Worm (Caenorhabditis elegans) whole organism, L1 larva: Measurements from ENCODE around the gene srx-125.

Experiments
- C04F5.9 ChIP-seq: sonication (generic microtip); optimal IDR thresholded peaks from 2 replicates; lab custom pipeline; 2016; ENCODE audit warnings: missing genetic modification characterization, missing compliant biosample characterization
- C34B4.2 ChIP-seq: sonication (generic microtip); optimal IDR thresholded peaks from 2 replicates; lab custom pipeline; 2017; ENCODE audit warnings: mild to moderate bottlenecking, missing genetic modification characterization, missing compliant biosample characterization
- F16B12.6 ChIP-seq: fragments of 150-350 bp; optimal IDR thresholded peaks from 2 replicates; lab custom pipeline; 2014; ENCODE audit warnings: missing biosample characterization, missing genetic modification characterization
- Y116A8C.19 ChIP-seq: sonication (generic microtip); optimal IDR thresholded peaks from 2 replicates; lab custom pipeline; 2016; ENCODE audit warnings: missing compliant biosample characterization, missing genetic modification characterization, borderline replicate concordance
- aly-2 ChIP-seq: fragments of 150-350 bp; optimal IDR thresholded peaks from 2 replicates; lab custom pipeline; 2014; ENCODE audit warnings: missing biosample characterization, missing genetic modification characterization
- ama-1 ChIP-seq: fragments of 150-350 bp; optimal IDR thresholded peaks from 2 replicates; lab custom pipeline; 2014
- blmp-1 ChIP-seq: fragments of 150-350 bp; optimal IDR thresholded peaks from 2 replicates; lab custom pipeline; 2014; ENCODE audit warnings: missing biosample characterization, missing genetic modification characterization
- ceh-8 ChIP-seq: fragments of 200-800 bp; sonication (Bioruptor generic); optimal IDR thresholded peaks from 2 replicates; lab custom pipeline; 2018; ENCODE audit warnings: mild to moderate bottlenecking, missing genetic modification characterization, moderate library complexity, missing compliant biosample characterization
- ceh-82 ChIP-seq, 3 experiments: fragments of 150-350 bp in 1 of 3; sonication (generic microtip) in 2 of 3; optimal IDR thresholded peaks; 2 replicates each; lab custom pipeline; 2014 to 2017; ENCODE audit warnings: missing biosample characterization in 3 of 3, missing genetic modification characterization in 3 of 3
- ceh-88 ChIP-seq: fragments of 200-800 bp; sonication (Bioruptor generic); IDR thresholded peaks from 2 replicates; pipeline ENCODE4 v1.3.6; 2022; ENCODE audit warnings: missing genetic modification characterization, missing compliant biosample characterization
- efl-3 ChIP-seq: fragments of 200-800 bp; sonication (Bioruptor generic); optimal IDR thresholded peaks from 2 replicates; lab custom pipeline; 2018; ENCODE audit warnings: mild to moderate bottlenecking, missing genetic modification characterization, missing compliant biosample characterization
- egl-13 ChIP-seq: sonication (generic microtip); optimal IDR thresholded peaks from 2 replicates; lab custom pipeline; 2016; ENCODE audit warnings: missing genotype, missing genetic modification reagents, missing genetic modification characterization, missing compliant biosample characterization
- egl-27 ChIP-seq, 2 experiments: fragments of 150-350 bp in 1 of 2; sonication (generic microtip); optimal IDR thresholded peaks; 3 replicates each; lab custom pipeline; 2017 to 2018; ENCODE audit warnings: missing biosample characterization in 2 of 2, missing genetic modification characterization in 2 of 2, missing genetic modification reagents in 2 of 2
- elt-2 ChIP-seq: sonication (generic microtip); optimal IDR thresholded peaks from 2 replicates; lab custom pipeline; 2016; ENCODE audit warnings: missing genetic modification characterization, mild to moderate bottlenecking, inconsistent platforms, missing compliant biosample characterization, missing genetic modification reagents
- ets-5 ChIP-seq: fragments of 200-800 bp; sonication (Bioruptor generic); IDR thresholded peaks from 2 replicates; pipeline ENCODE4 v1.3.6; 2022; ENCODE audit warnings: missing genetic modification characterization, missing compliant biosample characterization
- fkh-10 ChIP-seq: sonication (generic microtip); optimal IDR thresholded peaks from 2 replicates; lab custom pipeline; 2017; ENCODE audit warnings: missing biosample characterization, missing genetic modification reagents, missing genetic modification characterization
- fkh-4 ChIP-seq: sonication (generic microtip); optimal IDR thresholded peaks from 2 replicates; lab custom pipeline; 2016; ENCODE audit warnings: missing compliant biosample characterization, missing genetic modification characterization, borderline replicate concordance
- fos-1 ChIP-seq: fragments of 150-350 bp; optimal IDR thresholded peaks from 2 replicates; lab custom pipeline; 2014; ENCODE audit warnings: missing biosample characterization, missing genetic modification characterization
- grh-1 ChIP-seq: fragments of 200-800 bp; sonication (Bioruptor generic); IDR thresholded peaks from 2 replicates; pipeline ENCODE4 v1.3.6; 2022; ENCODE audit warnings: missing genetic modification reagents, missing genetic modification characterization, missing compliant biosample characterization
- hlh-4 ChIP-seq: sonication (generic microtip); optimal IDR thresholded peaks from 2 replicates; lab custom pipeline; 2016; ENCODE audit warnings: mild to moderate bottlenecking, missing genetic modification characterization, missing compliant biosample characterization
- hpl-2 ChIP-seq: fragments of 150-350 bp; optimal IDR thresholded peaks from 2 replicates; lab custom pipeline; 2014; ENCODE audit warnings: missing biosample characterization, missing genetic modification reagents, missing genetic modification characterization
- irx-1 ChIP-seq: sonication (generic microtip); optimal IDR thresholded peaks from 2 replicates; lab custom pipeline; 2016; ENCODE audit warnings: missing genetic modification characterization, missing compliant biosample characterization
- lin-13 ChIP-seq: fragments of 150-350 bp; optimal IDR thresholded peaks from 2 replicates; lab custom pipeline; 2014; ENCODE audit warnings: missing biosample characterization, missing genetic modification reagents, missing genetic modification characterization
- lin-14 ChIP-seq: fragments of 200-800 bp; sonication (Bioruptor generic); optimal IDR thresholded peaks from 2 replicates; lab custom pipeline; 2018; ENCODE audit warnings: mild to moderate bottlenecking, missing genetic modification characterization, moderate library complexity, missing compliant biosample characterization
- lin-15B ChIP-seq: fragments of 150-350 bp; sonication (generic microtip); optimal IDR thresholded peaks from 3 replicates; lab custom pipeline; 2014; ENCODE audit warnings: missing biosample characterization, missing genetic modification characterization
- lir-3 ChIP-seq: sonication (generic microtip); optimal IDR thresholded peaks from 2 replicates; lab custom pipeline; 2016; ENCODE audit warnings: mild to moderate bottlenecking, missing genetic modification characterization, moderate library complexity, missing compliant biosample characterization; ENCODE audit not compliant: poor library complexity
- lsy-2 ChIP-seq, 2 experiments: fragments of 150-350 bp; optimal IDR thresholded peaks; 2 replicates each; lab custom pipeline; 2014; ENCODE audit warnings: missing biosample characterization in 2 of 2, missing genetic modification characterization in 2 of 2
- mdl-1 ChIP-seq, 2 experiments: fragments of 150-350 bp; optimal IDR thresholded peaks; 2 replicates each; lab custom pipeline; 2014 to 2017; ENCODE audit warnings: missing biosample characterization in 2 of 2, missing genetic modification characterization in 2 of 2, inconsistent platforms in 1 of 2
- mep-1 ChIP-seq: fragments of 150-350 bp; optimal IDR thresholded peaks from 2 replicates; lab custom pipeline; 2014; ENCODE audit warnings: missing biosample characterization, missing genetic modification characterization
- nhr-11 ChIP-seq: fragments of 150-350 bp; optimal IDR thresholded peaks from 2 replicates; lab custom pipeline; 2014; ENCODE audit warnings: missing biosample characterization, missing genetic modification characterization
- nhr-12 ChIP-seq: sonication (generic microtip); optimal IDR thresholded peaks from 2 replicates; lab custom pipeline; 2017; ENCODE audit warnings: missing biosample characterization, missing genetic modification characterization
- nhr-19 ChIP-seq: fragments of 200-800 bp; sonication (Bioruptor generic); conservative IDR thresholded peaks from 2 replicates; pipeline ENCODE4 v1.3.6; 2022; ENCODE audit warnings: missing genetic modification characterization, missing compliant biosample characterization
- nhr-20 ChIP-seq: sonication (generic microtip); optimal IDR thresholded peaks from 2 replicates; lab custom pipeline; 2016; ENCODE audit warnings: mild to moderate bottlenecking, missing genetic modification characterization, missing compliant biosample characterization
- nhr-237 ChIP-seq: fragments of 150-350 bp; optimal IDR thresholded peaks from 2 replicates; lab custom pipeline; 2014; ENCODE audit warnings: missing biosample characterization, missing genetic modification characterization
- nhr-28 ChIP-seq: fragments of 150-350 bp; optimal IDR thresholded peaks from 2 replicates; lab custom pipeline; 2014; ENCODE audit warnings: missing biosample characterization, missing genetic modification characterization
- nhr-76 ChIP-seq: sonication (generic microtip); optimal IDR thresholded peaks from 2 replicates; lab custom pipeline; 2017; ENCODE audit warnings: missing biosample characterization, missing genetic modification characterization
- nhr-77 ChIP-seq: fragments of 150-350 bp; optimal IDR thresholded peaks from 2 replicates; lab custom pipeline; 2014; ENCODE audit warnings: missing biosample characterization, missing genetic modification characterization
- nhr-84 ChIP-seq: sonication (generic microtip); optimal IDR thresholded peaks from 2 replicates; lab custom pipeline; 2017; ENCODE audit warnings: missing biosample characterization, missing genetic modification characterization
- nhr-85 ChIP-seq: sonication (generic microtip); peaks from one replicate; lab custom pipeline; 2016; ENCODE audit warnings: missing genetic modification characterization, inconsistent platforms, missing compliant biosample characterization
- pag-3 ChIP-seq: sonication (generic microtip); optimal IDR thresholded peaks from 2 replicates; lab custom pipeline; 2017; ENCODE audit warnings: missing genetic modification characterization, mild to moderate bottlenecking, missing compliant biosample characterization, antibody characterized with exemption, borderline replicate concordance; ENCODE audit not compliant: insufficient read depth
- pqm-1 ChIP-seq: sonication (generic microtip); optimal IDR thresholded peaks from 3 replicates; lab custom pipeline; 2017; ENCODE audit warnings: missing biosample characterization, missing genetic modification characterization
- rnt-1 ChIP-seq: sonication (generic microtip); optimal IDR thresholded peaks from 2 replicates; lab custom pipeline; 2016; ENCODE audit warnings: mild to moderate bottlenecking, missing genetic modification characterization, moderate library complexity, missing compliant biosample characterization
- skn-1 ChIP-seq: fragments of 150-350 bp; optimal IDR thresholded peaks from 2 replicates; lab custom pipeline; 2014; ENCODE audit warnings: missing biosample characterization, missing genetic modification characterization
- snu-23 ChIP-seq: sonication (generic microtip); optimal IDR thresholded peaks from 2 replicates; lab custom pipeline; 2016; ENCODE audit warnings: missing genetic modification characterization, missing compliant biosample characterization
- sox-4 ChIP-seq: sonication (generic microtip); optimal IDR thresholded peaks from 2 replicates; lab custom pipeline; 2016; ENCODE audit warnings: missing genetic modification characterization, missing compliant biosample characterization
- swsn-7 ChIP-seq: sonication (generic microtip); optimal IDR thresholded peaks from 2 replicates; lab custom pipeline; 2016; ENCODE audit warnings: missing genetic modification characterization, missing compliant biosample characterization
- tbx-2 ChIP-seq: sonication (generic microtip); optimal IDR thresholded peaks from 2 replicates; lab custom pipeline; 2016; ENCODE audit warnings: missing genetic modification characterization, missing compliant biosample characterization
- tlp-1 ChIP-seq: fragments of 150-350 bp; optimal IDR thresholded peaks from 2 replicates; lab custom pipeline; 2014; ENCODE audit warnings: missing biosample characterization, missing genetic modification characterization
- unc-130 ChIP-seq: fragments of 150-350 bp; optimal IDR thresholded peaks from 2 replicates; lab custom pipeline; 2017; ENCODE audit warnings: missing biosample characterization, missing genetic modification characterization, inconsistent platforms
- unc-30 ChIP-seq: sonication (generic microtip); optimal IDR thresholded peaks from 2 replicates; lab custom pipeline; 2017; ENCODE audit warnings: missing biosample characterization, missing genetic modification characterization
- unc-62 ChIP-seq: fragments of 150-350 bp; optimal IDR thresholded peaks from 2 replicates; lab custom pipeline; 2014; ENCODE audit warnings: missing biosample characterization, missing genetic modification reagents, missing genetic modification characterization
- unc-86 ChIP-seq: sonication (generic microtip); optimal IDR thresholded peaks from 2 replicates; lab custom pipeline; 2016; ENCODE audit warnings: missing genetic modification characterization, missing compliant biosample characterization
- xbp-1 ChIP-seq: sonication (generic microtip); optimal IDR thresholded peaks from 2 replicates; lab custom pipeline; 2016; ENCODE audit warnings: missing genetic modification characterization, missing compliant biosample characterization
- zip-4 ChIP-seq: fragments of 200-800 bp; sonication (Bioruptor generic); optimal IDR thresholded peaks from 2 replicates; lab custom pipeline; 2018; ENCODE audit warnings: mild to moderate bottlenecking, missing genetic modification characterization, moderate library complexity, missing compliant biosample characterization

The srx-125 gene

ce11 chrV:13380178-13380577 lies 13.1 kb downstream of the srx-125 start, which contains the start of gene ifbp-1:
Gene ifbp-1 (minus strand): TSS chrV:13380262.
- TF ChIP-seq nhr-28 (tag; lab: Kevin White, UChicago) (no peak), hlh-4 (tag; lab: Kevin White, UChicago) (no peak), swsn-7 (tag; lab: Kevin White, UChicago) (peak; percentile 38), rnt-1 (peak; percentile 36), nhr-84 (no peak), nhr-20 (tag; lab: Kevin White, UChicago) (peak; percentile 89), nhr-237 (tag; lab: Kevin White, UChicago) (no peak), F16B12.6 (tag; lab: Kevin White, UChicago) (no peak), fkh-4 (tag; lab: Kevin White, UChicago) (no peak), pqm-1 (no peak), blmp-1 (tag; lab: Kevin White, UChicago) (peak; percentile 86), zip-4 (GFP tag; lab: Kevin White, UChicago) (peak; percentile 31), mep-1 (tag; lab: Kevin White, UChicago) (peak; percentile 69), efl-3 (GFP tag; lab: Kevin White, UChicago) (peak; percentile 26), nhr-12 (tag; lab: Kevin White, UChicago) (no peak), nhr-85 (tag; lab: Kevin White, UChicago) (peak; percentile 100), nhr-77 (tag; lab: Kevin White, UChicago) (no peak), grh-1 (GFP tag; lab: Robert Waterston, UW) (peak; percentile 100), ceh-8 (GFP tag; lab: Kevin White, UChicago) (no peak), irx-1 (tag; lab: Kevin White, UChicago) (peak; percentile 20), C34B4.2 (tag; lab: Kevin White, UChicago) (no peak), aly-2 (tag; lab: Kevin White, UChicago) (no peak), lin-14 (GFP tag; lab: Kevin White, UChicago) (peak; percentile 96), ets-5 (GFP tag; lab: Robert Waterston, UW) (no peak), ceh-88 (GFP tag; lab: Robert Waterston, UW) (no peak), pag-3 (tag; lab: Kevin White, UChicago) (no peak), unc-62 (no peak), hpl-2 (GFP tag; lab: Kevin White, UChicago) (no peak), lin-15B (tag; lab: Kevin White, UChicago) (no peak), nhr-19 (GFP tag; lab: Robert Waterston, UW) (peak; percentile 69), Y116A8C.19 (tag; lab: Kevin White, UChicago) (no peak), tbx-2 (tag; lab: Kevin White, UChicago) (peak; percentile 72), egl-13 (tag; lab: Kevin White, UChicago) (no peak), mdl-1 (tag; optimal IDR thresholded peaks at IDR 0.05; lab: Kevin White, UChicago) (peak in 1 of 2 experiments; percentile 92), egl-27 (tag; optimal IDR thresholded peaks at IDR 0.05; lab: Kevin White, UChicago) (peak in 1 of 2 experiments; percentile 41), elt-2 (tag; lab: Kevin White, UChicago) (no peak), xbp-1 (tag; lab: Kevin White, UChicago) (peak; percentile 40), unc-86 (no peak), lsy-2 (tag; optimal IDR thresholded peaks at IDR 0.05; lab: Kevin White, UChicago) (peak; percentile 57 to 82), unc-130 (peak; percentile 87), tlp-1 (tag; lab: Kevin White, UChicago) (no peak), unc-30 (tag; lab: Kevin White, UChicago) (no peak), nhr-76 (tag; lab: Kevin White, UChicago) (no peak), lin-13 (GFP tag; lab: Kevin White, UChicago) (peak; percentile 63), skn-1 (tag; lab: Kevin White, UChicago) (no peak), snu-23 (GFP tag; lab: Kevin White, UChicago) (peak; percentile 82), ceh-82 (tag; optimal IDR thresholded peaks at IDR 0.05; lab: Kevin White, UChicago) (peak in 1 of 3 experiments; percentile 19), ama-1 (no peak), nhr-11 (tag; lab: Kevin White, UChicago) (peak; percentile 26), sox-4 (tag; lab: Kevin White, UChicago) (no peak), C04F5.9 (tag; lab: Kevin White, UChicago) (no peak), lir-3 (tag; lab: Kevin White, UChicago) (no peak), fos-1 (tag; lab: Kevin White, UChicago) (no peak), fkh-10 (GFP tag; lab: Kevin White, UChicago) (no peak)
